Worm (Caenorhabditis elegans) whole organism, L1 larva: ENCODE results near the gene clec-83.

Experiments used
- ama-1 ChIP-seq: fragments of 150-350 bp; optimal IDR thresholded peaks from 2 replicates; lab custom pipeline; 2014
- fos-1 ChIP-seq: fragments of 150-350 bp; optimal IDR thresholded peaks from 2 replicates; lab custom pipeline; 2014; ENCODE audit warnings: missing biosample characterization, missing genetic modification characterization

DNA sequence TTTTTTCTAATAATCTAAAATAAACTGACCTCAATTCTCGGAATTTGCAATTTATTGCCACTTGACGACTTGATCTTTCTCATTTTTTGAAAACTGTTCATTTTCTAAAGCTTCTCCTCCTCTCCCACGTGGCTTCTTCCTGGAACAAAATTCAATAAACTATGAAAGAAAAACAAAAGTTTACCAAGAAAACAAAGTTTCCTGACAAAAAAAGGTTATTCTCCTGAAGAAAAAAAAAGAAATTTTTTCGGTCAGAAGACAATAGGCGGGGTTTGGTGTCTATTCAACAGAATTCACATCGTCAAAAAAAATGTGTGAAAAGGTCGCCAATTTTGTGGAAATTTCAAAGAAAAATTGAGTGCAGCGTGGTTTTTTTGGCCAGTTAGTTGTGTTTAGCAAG is 23.5 kb upstream of the clec-83 start, which contains the start of gene Y54G2A.16:
- TF ChIP-seq fos-1 (tag; lab: Kevin White, UChicago) (no peak), ama-1 (lab: Kevin White, UChicago) (no peak)
